Worm (Caenorhabditis elegans) whole organism, midembryonic: Measurements from ENCODE around the gene C29F9.5.
"Not testable (repeated sequence)": the region's sequence is repeated elsewhere in the genome, so short reads cannot be mapped to it uniquely, and the experiment has no call there.

Experiments used
- T22C8.4 ChIP-seq: fragments of 200-800 bp; sonication (Bioruptor generic); IDR thresholded peaks from 2 replicates; pipeline ENCODE4 v1.3.6; 2022; ENCODE audit warnings: missing genetic modification characterization, missing compliant biosample characterization
- cog-1 ChIP-seq: sonication (generic microtip); optimal IDR thresholded peaks from 2 replicates; lab custom pipeline; 2016; ENCODE audit warnings: missing genetic modification characterization, missing compliant biosample characterization
- flt-1 ChIP-seq: fragments of 200-800 bp; sonication (Bioruptor generic); IDR thresholded peaks from 2 replicates; pipeline ENCODE4 v1.3.6; 2022; ENCODE audit warnings: missing genetic modification characterization, missing compliant biosample characterization
- klf-2 ChIP-seq: fragments of 200-800 bp; sonication (Bioruptor generic); conservative IDR thresholded peaks from 2 replicates; pipeline ENCODE4 v1.3.6; 2022; ENCODE audit warnings: missing genetic modification reagents, missing genetic modification characterization, missing compliant biosample characterization
- med-1 ChIP-seq: sonication (generic microtip); optimal IDR thresholded peaks from 2 replicates; lab custom pipeline; 2017; ENCODE audit warnings: missing genetic modification characterization, mild to moderate bottlenecking, missing compliant biosample characterization, antibody characterized with exemption, missing genetic modification reagents; ENCODE audit not compliant: insufficient read depth
- ref-1 ChIP-seq: fragments of 200-800 bp; sonication (Bioruptor generic); conservative IDR thresholded peaks from 2 replicates; pipeline ENCODE4 v1.3.6; 2022; ENCODE audit warnings: missing genetic modification reagents, missing genetic modification characterization, missing compliant biosample characterization
- tab-1 ChIP-seq: fragments of 200-800 bp; sonication (Bioruptor generic); IDR thresholded peaks from 2 replicates; pipeline ENCODE4 v1.3.6; 2022; ENCODE audit warnings: missing genetic modification characterization, missing compliant biosample characterization
- ztf-23 ChIP-seq: fragments of 200-800 bp; sonication (Bioruptor generic); IDR thresholded peaks from 2 replicates; pipeline ENCODE4 v1.3.6; 2022; ENCODE audit warnings: missing genetic modification reagents, missing genetic modification characterization, missing compliant biosample characterization
- ztf-29 ChIP-seq: fragments of 200-800 bp; sonication (Bioruptor generic); IDR thresholded peaks from 2 replicates; pipeline ENCODE4 v1.3.6; 2022; ENCODE audit warnings: missing genetic modification reagents, missing genetic modification characterization, missing compliant biosample characterization

Gene C29F9.5

DNA sequence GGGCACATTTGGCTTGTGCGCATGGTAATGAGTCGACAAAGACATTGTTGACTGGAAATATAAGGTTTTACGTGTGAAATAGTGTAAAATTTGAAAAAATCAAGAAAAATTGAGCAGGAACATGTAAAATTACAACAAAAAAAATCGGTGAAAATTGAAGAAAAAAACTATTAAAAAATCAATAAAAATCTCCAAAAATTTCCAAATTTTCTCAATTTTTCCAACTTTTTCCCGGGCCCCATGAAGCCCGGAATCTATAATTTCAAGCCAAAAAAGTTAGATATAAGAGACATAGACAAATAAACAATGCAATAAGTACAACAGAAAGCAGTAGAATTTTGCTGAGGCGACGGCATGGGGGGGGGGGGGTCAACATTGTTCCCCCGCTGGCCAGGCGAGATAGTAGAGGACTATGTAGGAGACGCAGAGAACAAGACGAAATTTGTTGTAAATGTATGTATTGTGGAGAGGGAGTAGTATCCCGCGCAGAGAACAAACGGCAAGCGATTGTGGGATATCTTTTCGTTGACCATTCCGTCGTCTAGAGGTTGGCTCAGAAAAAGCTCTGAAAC is 22.5 kb upstream of the C29F9.5 start, which contains the start of gene pat-4:
Gene pat-4 (minus strand): TSS at position 51 of the 572 bp plus-strand sequence.
- TF ChIP-seq klf-2 (no peak), ztf-23 (GFP tag; lab: Robert Waterston, UW) (no peak), ztf-29 (GFP tag; lab: Robert Waterston, UW) (no peak), tab-1 (GFP tag; lab: Robert Waterston, UW) (no peak), cog-1 (tag; lab: Kevin White, UChicago) (no peak), T22C8.4 (GFP tag; lab: Robert Waterston, UW) (no peak), med-1 (GFP tag; lab: Kevin White, UChicago) (no peak), ref-1 (no peak), flt-1 (no peak)

DNA sequence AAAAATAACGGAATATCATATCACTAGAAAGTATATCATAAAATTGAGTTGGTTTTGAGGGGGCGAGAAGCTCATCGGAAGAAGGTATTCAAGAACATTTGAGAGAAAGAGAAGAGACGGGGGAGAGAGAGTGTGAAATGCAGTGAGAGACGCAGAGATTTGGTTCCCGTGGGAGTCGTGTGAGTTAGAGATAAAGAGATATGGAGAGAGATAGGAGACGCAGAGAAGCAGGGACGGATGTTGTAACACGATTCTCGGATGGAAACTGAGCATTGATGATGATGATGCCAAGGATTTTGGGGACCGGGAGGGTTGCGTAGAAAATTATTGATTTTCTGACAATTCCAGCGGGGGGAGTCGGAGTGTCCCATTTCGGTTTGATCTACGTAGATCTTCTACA is 21.1 kb upstream of the C29F9.5 start:
- TF ChIP-seq flt-1 (no peak), ref-1 (no peak), med-1 (GFP tag; lab: Kevin White, UChicago) (no peak), tab-1 (GFP tag; lab: Robert Waterston, UW) (no peak), ztf-23 (GFP tag; lab: Robert Waterston, UW) (no peak), klf-2 (no peak), T22C8.4 (GFP tag; lab: Robert Waterston, UW) (no peak), cog-1 (tag; lab: Kevin White, UChicago) (no peak), ztf-29 (GFP tag; lab: Robert Waterston, UW) (no peak)

DNA sequence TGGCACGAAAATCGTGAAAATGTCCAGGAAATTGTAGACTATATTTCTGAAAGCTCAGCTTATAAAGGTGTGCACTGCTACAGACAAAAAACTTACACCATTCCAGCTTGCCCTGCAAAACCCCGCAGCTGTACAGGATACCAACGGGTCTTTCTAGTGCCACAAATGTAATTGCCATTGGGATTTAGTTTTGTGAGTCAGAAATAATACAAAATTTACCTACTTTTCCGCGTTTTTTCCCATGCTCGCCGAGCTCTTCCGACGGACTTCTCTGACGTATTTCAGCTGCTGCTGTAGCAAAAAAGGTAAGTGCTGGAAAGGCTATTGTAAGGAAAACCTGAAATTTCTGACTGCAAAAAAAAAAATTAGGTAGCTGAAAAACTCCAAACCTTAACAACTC is 20.3 kb upstream of the C29F9.5 start, which contains the start of gene C29F9.8:
Gene C29F9.8 (minus strand): TSS at position 101 of the 400 bp plus-strand sequence.
- not testable (repeated sequence) for TF ChIP-seq med-1 (GFP tag; lab: Kevin White, UChicago); ztf-23 (GFP tag; lab: Robert Waterston, UW); flt-1

DNA sequence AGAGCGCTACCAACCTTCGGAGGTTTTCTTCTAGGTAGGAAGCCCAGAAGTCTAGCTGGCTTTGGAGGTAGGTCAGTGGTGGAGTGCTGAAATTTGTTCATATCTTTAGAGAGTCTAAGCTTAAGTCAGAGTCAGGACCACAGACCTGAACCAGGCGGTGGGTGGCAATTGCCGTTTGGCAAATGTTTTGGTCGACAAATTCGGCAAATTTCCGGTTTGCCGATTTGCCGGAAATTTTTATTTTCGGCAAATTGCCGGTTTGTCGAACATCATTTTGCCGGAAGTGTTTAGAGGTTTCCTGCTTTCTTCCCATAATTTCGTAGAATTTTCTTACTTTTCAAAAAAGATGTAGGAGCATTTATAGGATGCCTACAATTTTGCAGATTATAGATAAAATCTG is 18.5 kb upstream of the C29F9.5 start, which contains the start of gene C29F9.9:
Gene C29F9.9 (minus strand): TSS at position 101 of the 400 bp plus-strand sequence.
- not testable (repeated sequence) for TF ChIP-seq med-1 (GFP tag; lab: Kevin White, UChicago); tab-1 (GFP tag; lab: Robert Waterston, UW); flt-1

DNA sequence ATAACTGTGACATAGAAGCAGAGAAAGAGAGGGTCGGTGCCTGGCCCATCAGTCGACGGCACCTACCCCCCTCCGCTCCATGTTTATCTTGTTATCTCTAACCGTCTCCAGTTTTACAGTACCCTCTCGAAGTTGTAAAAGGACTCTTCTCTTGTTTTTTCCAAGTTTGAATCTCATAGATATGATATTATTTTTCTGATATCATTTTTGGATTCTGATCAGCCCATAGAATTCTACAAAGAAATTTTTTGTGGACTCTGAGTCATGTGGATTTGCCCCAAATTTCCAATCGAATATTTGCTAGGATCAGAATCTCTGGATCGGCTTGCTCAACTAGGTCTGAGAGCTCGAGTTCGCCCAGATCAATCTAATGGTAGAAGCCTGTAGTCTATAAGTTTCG is 2.7 kb upstream of the C29F9.5 start, which contains the start of gene C29F9.6:
Gene C29F9.6 (plus strand): TSS at position 301 of the 400 bp plus-strand sequence.
- TF ChIP-seq flt-1 = no peak
- TF ChIP-seq med-1 (GFP tag; lab: Kevin White, UChicago) = no peak
- TF ChIP-seq ztf-29 (GFP tag; lab: Robert Waterston, UW) = no peak
- no peak for TF ChIP-seq klf-2
- no peak for TF ChIP-seq ref-1
- no peak for TF ChIP-seq T22C8.4 (GFP tag; lab: Robert Waterston, UW)
- TF ChIP-seq tab-1 (GFP tag; lab: Robert Waterston, UW) = no peak

DNA sequence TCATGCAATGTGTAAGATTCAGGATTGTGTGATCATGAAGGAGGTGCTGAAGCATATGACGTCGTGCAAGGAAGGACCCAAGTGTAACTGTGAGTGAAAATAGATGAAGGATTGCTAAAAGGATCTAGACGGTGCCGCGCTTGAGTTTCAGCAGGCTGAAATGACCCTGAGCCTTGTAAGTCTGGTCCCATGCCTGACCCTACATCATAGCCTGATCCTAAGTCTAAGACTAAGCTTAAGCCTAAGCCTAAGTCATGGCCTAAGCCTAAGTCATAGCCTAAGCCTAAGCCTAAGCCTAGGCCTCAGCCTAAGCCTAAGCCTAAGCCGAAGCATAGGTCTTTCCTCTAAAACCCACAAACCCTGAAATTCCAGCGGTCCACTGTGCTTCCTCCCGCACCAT is 547 bp downstream of the C29F9.5 start:
- TF ChIP-seq ztf-29 (GFP tag; lab: Robert Waterston, UW) = no peak
- TF ChIP-seq med-1 (GFP tag; lab: Kevin White, UChicago) = no peak
- TF ChIP-seq tab-1 (GFP tag; lab: Robert Waterston, UW) = no peak
- no peak for TF ChIP-seq ref-1

DNA sequence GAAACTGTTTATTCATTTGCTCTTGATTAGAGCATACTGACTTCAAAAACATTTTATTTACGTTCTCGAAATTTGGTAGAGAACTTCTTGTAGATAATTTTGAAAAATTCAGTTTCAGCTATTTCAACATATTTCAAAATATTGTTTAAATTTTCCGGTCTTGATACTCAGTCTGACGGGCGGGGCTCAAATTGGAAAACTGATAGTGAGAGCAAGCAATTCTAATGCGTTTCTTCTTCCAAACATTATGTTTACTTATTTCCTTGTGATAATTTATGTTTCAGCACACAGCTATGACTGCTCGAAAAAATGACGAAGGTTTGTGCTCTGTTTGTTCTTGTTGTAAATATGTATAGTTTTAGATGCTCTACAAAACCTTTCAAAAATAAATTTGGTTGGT is 2.9 kb downstream of the C29F9.5 start, which contains the start of gene pals-24:
Gene pals-24 (plus strand): TSS at position 237 of the 400 bp plus-strand sequence.
- TF ChIP-seq tab-1 (GFP tag; lab: Robert Waterston, UW) = no peak
- no peak for TF ChIP-seq cog-1 (tag; lab: Kevin White, UChicago)
- no peak for TF ChIP-seq ref-1
- no peak for TF ChIP-seq T22C8.4 (GFP tag; lab: Robert Waterston, UW)
- TF ChIP-seq klf-2 = no peak
- TF ChIP-seq med-1 (GFP tag; lab: Kevin White, UChicago) = no peak
- no peak for TF ChIP-seq ztf-23 (GFP tag; lab: Robert Waterston, UW)
- TF ChIP-seq flt-1 = no peak
- no peak for TF ChIP-seq ztf-29 (GFP tag; lab: Robert Waterston, UW)

DNA sequence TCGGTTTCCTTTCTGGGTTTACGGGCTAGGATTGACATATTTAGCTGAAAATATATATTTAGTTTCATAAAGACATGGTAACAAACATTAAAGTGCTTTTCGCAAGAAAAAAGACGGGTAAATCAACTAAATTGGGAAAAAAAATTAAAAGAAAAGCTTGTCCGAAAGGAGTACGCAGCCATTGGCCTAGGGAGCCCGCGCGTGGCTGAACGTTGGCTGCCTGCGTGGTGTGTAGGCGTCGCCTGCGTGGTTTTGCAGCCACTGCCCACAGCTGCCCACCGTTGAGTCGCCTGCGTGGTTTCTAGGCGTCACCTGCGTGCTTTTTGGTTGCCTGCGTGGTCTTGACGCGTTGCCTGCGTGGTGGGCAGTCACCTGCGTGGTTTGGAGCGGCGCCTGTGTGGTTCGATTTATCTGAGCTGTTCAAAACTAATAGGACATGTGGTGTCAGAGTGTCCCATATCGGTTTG is 4.7 kb downstream of the C29F9.5 start, which contains the start of gene C29F9.12:
Gene C29F9.12 (minus strand): TSS at position 51 of the 467 bp plus-strand sequence.
- TF ChIP-seq med-1 (GFP tag; lab: Kevin White, UChicago); cog-1 (tag; lab: Kevin White, UChicago); ref-1: not testable (repeated sequence)

DNA sequence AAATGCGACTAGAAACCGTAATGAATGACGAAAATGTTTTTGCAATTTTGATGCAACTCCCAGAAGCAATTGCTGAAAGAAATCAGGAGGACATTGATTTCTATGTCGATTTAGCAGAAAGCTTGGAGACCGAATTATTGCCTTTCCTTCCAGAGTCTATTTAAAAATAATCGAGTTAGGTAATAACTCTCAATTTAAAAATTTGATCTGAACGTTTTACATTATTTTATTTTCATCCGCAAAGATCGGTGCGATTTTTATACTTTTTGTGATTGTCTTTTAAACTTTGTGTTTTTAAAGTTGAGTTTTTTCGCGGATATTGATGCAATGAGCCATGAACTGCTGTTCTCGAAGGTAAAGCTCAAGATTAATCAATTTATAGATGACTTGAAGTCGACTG is 7.2 kb downstream of the C29F9.5 start, which contains the start of gene pals-23:
Gene pals-23 (plus strand): TSS at position 301 of the 400 bp plus-strand sequence.
- no peak for TF ChIP-seq ref-1
- no peak for TF ChIP-seq flt-1
- TF ChIP-seq med-1 (GFP tag; lab: Kevin White, UChicago) = no peak
- no peak for TF ChIP-seq ztf-29 (GFP tag; lab: Robert Waterston, UW)
- no peak for TF ChIP-seq klf-2
- no peak for TF ChIP-seq ztf-23 (GFP tag; lab: Robert Waterston, UW)
- TF ChIP-seq tab-1 (GFP tag; lab: Robert Waterston, UW) = no peak
- TF ChIP-seq cog-1 (tag; lab: Kevin White, UChicago) = no peak
- no peak for TF ChIP-seq T22C8.4 (GFP tag; lab: Robert Waterston, UW)

DNA sequence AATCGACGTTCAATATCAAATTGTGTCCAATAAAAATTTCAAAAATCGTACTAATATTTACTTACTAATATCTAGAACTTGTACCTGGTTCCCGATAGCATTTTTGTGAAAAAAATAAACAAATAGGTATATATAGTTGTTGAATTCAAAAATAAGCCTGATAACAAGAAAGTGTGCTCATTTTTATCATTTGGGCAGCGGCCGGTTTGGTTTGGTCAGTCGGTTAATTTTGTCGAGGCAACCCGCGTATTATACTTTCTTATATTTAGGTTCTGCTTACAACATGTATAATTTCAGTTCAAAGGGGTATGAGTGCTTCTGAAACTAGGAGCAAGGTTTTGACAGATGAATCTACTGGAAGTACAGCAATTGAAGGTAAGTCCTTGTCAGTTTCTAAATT is 13.3 kb downstream of the C29F9.5 start, which contains the start of the genes nhr-280 and C29F9.2:
Gene nhr-280 (minus strand): TSS at position 101 of the 400 bp plus-strand sequence.
Gene C29F9.2 (plus strand): TSS at position 298 of the 400 bp plus-strand sequence.
- no peak for TF ChIP-seq cog-1 (tag; lab: Kevin White, UChicago)
- TF ChIP-seq ref-1 = no peak
- TF ChIP-seq ztf-23 (GFP tag; lab: Robert Waterston, UW) = no peak
- TF ChIP-seq med-1 (GFP tag; lab: Kevin White, UChicago) = no peak
